Fruit fly (Drosophila melanogaster) whole organism, embryonic: ENCODE measurements around the gene CG45011.

Experiments
- ATbp ChIP-seq: fragments of 200-800 bp; sonication (Bioruptor generic); optimal IDR thresholded peaks from 2 replicates; lab custom pipeline; 2017; ENCODE audit warnings: missing biosample characterization, mild to moderate bottlenecking, missing genetic modification characterization, missing genetic modification reagents
- Adf1 ChIP-seq: fragments of 200-800 bp; sonication (Bioruptor generic); IDR thresholded peaks from 2 replicates; pipeline ENCODE4 v1.3.6; 2022; ENCODE audit warnings: missing biosample characterization, missing genetic modification characterization
- Blimp-1 ChIP-seq: fragments of 200-800 bp; sonication (Bioruptor generic); optimal IDR thresholded peaks from 3 replicates; lab custom pipeline; 2018; ENCODE audit warnings: missing biosample characterization, missing genetic modification characterization, mild to moderate bottlenecking, moderate library complexity, missing genetic modification reagents
- CG10366 ChIP-seq: fragments of 200-800 bp; sonication (Bioruptor generic); IDR thresholded peaks from 2 replicates; pipeline ENCODE4 v1.3.6; 2022; ENCODE audit warnings: missing biosample characterization, missing genetic modification characterization
- CG11456 ChIP-seq: fragments of 200-800 bp; sonication (Bioruptor generic); IDR thresholded peaks from 3 replicates; pipeline ENCODE4 v1.3.6; 2022; ENCODE audit warnings: missing biosample characterization, missing genetic modification characterization
- CG11695 ChIP-seq: fragments of 200-800 bp; sonication (Bioruptor generic); IDR thresholded peaks from 3 replicates; pipeline ENCODE4 v1.3.6; 2022; ENCODE audit warnings: missing biosample characterization, missing genetic modification characterization
- CG12769 ChIP-seq: fragments of 200-800 bp; sonication (Bioruptor generic); optimal IDR thresholded peaks from 2 replicates; lab custom pipeline; 2019; ENCODE audit warnings: missing biosample characterization, mild to moderate bottlenecking, missing genetic modification characterization, moderate library complexity
- CG13894 ChIP-seq: fragments of 200-800 bp; sonication (Bioruptor generic); optimal IDR thresholded peaks from 3 replicates; lab custom pipeline; 2018; ENCODE audit warnings: missing biosample characterization, mild to moderate bottlenecking, missing genetic modification characterization, moderate library complexity
- CG14710 ChIP-seq: fragments of 200-800 bp; sonication (Bioruptor generic); optimal IDR thresholded peaks from 3 replicates; lab custom pipeline; 2019; ENCODE audit warnings: missing biosample characterization, mild to moderate bottlenecking, missing genetic modification characterization, moderate library complexity
- CG16779 ChIP-seq: fragments of 200-800 bp; sonication (Bioruptor generic); IDR thresholded peaks from 2 replicates; pipeline ENCODE4 v1.3.6; 2022; ENCODE audit warnings: missing biosample characterization, missing genetic modification characterization
- CG17568 ChIP-seq: fragments of 200-800 bp; sonication (Bioruptor generic); optimal IDR thresholded peaks from 2 replicates; lab custom pipeline; 2018; ENCODE audit warnings: missing biosample characterization, mild to moderate bottlenecking, missing genetic modification characterization, moderate library complexity
- CG17802 ChIP-seq: fragments of 200-800 bp; sonication (Bioruptor generic); optimal IDR thresholded peaks from 2 replicates; lab custom pipeline; 2018; ENCODE audit warnings: missing biosample characterization, mild to moderate bottlenecking, missing genetic modification characterization, moderate library complexity
- CG18599 ChIP-seq: fragments of 200-800 bp; sonication (Bioruptor generic); optimal IDR thresholded peaks from 3 replicates; lab custom pipeline; 2017; ENCODE audit warnings: missing biosample characterization, missing genetic modification characterization, mild to moderate bottlenecking, moderate library complexity, missing genetic modification reagents
- CG3847 ChIP-seq: fragments of 200-800 bp; sonication (Bioruptor generic); IDR thresholded peaks from 2 replicates; pipeline ENCODE4 v1.3.6; 2022; ENCODE audit warnings: missing biosample characterization, missing genetic modification characterization
- CG5953 ChIP-seq: fragments of 200-800 bp; sonication (Bioruptor generic); IDR thresholded peaks from 2 replicates; pipeline ENCODE4 v1.3.6; 2022; ENCODE audit warnings: missing biosample characterization, missing genetic modification characterization
- CG7786 ChIP-seq: fragments of 200-800 bp; sonication (Bioruptor generic); optimal IDR thresholded peaks from 2 replicates; lab custom pipeline; 2016; ENCODE audit warnings: missing biosample characterization, missing genetic modification characterization
- CG8089 ChIP-seq: fragments of 200-800 bp; sonication (Bioruptor generic); optimal IDR thresholded peaks from 3 replicates; lab custom pipeline; 2016; ENCODE audit warnings: missing biosample characterization, missing genetic modification characterization
- CG8290 ChIP-seq, 3 experiments: fragments of 200-800 bp; sonication (Bioruptor generic); optimal IDR thresholded peaks; 2 replicates each; lab custom pipeline; 2016 to 2019; ENCODE audit warnings: missing biosample characterization in 3 of 3, missing genetic modification characterization in 3 of 3, mild to moderate bottlenecking in 2 of 3, moderate library complexity in 1 of 3
- CG8388 ChIP-seq: fragments of 200-800 bp; sonication (Bioruptor generic); optimal IDR thresholded peaks from 2 replicates; lab custom pipeline; 2019; ENCODE audit warnings: missing biosample characterization, mild to moderate bottlenecking, missing genetic modification characterization, moderate library complexity
- CG8765 ChIP-seq: fragments of 200-800 bp; sonication (Bioruptor generic); IDR thresholded peaks from 2 replicates; pipeline ENCODE4 v1.3.6; 2022; ENCODE audit warnings: missing biosample characterization, missing genetic modification characterization
- CG9932 ChIP-seq: fragments of 200-800 bp; sonication (Bioruptor generic); IDR thresholded peaks from 2 replicates; pipeline ENCODE4 v1.3.6; 2022; ENCODE audit warnings: missing biosample characterization, missing genetic modification characterization
- CkIIα-i1 ChIP-seq: fragments of 200-800 bp; sonication (Bioruptor generic); IDR thresholded peaks from 2 replicates; pipeline ENCODE4 v1.3.6; 2022; ENCODE audit warnings: missing biosample characterization, missing genetic modification characterization
- D ChIP-seq, 2 experiments: fragments of 200-800 bp in 1 of 2; fragments of >200 bp in 1 of 2; sonication (Bioruptor generic) in 1 of 2; optimal IDR thresholded peaks; 2 replicates in 1 of 2; 3 replicates in 1 of 2; lab custom pipeline; 2017; ENCODE audit warnings: mild to moderate bottlenecking in 1 of 2, missing biosample characterization in 1 of 2, missing genetic modification characterization in 1 of 2, missing genetic modification reagents in 1 of 2
- E2f1 ChIP-seq: fragments of 200-800 bp; sonication (Bioruptor generic); IDR thresholded peaks from 2 replicates; pipeline ENCODE4 v1.3.6; 2022; ENCODE audit warnings: missing biosample characterization, missing genetic modification characterization
- Jarid2 ChIP-seq: fragments of 200-800 bp; sonication (Bioruptor generic); optimal IDR thresholded peaks from 3 replicates; lab custom pipeline; 2017; ENCODE audit warnings: mild to moderate bottlenecking, missing biosample characterization, missing genetic modification reagents, missing genetic modification characterization
- NFAT ChIP-seq: fragments of 200-800 bp; sonication (Bioruptor generic); IDR thresholded peaks from 2 replicates; pipeline ENCODE4 v1.3.6; 2022; ENCODE audit warnings: missing biosample characterization, missing genetic modification characterization
- amos ChIP-seq: fragments of 200-800 bp; sonication (Bioruptor generic); IDR thresholded peaks from 2 replicates; pipeline ENCODE4 v1.3.6; 2022; ENCODE audit warnings: missing biosample characterization, missing genetic modification characterization; ENCODE audit not compliant: partially characterized antibody
- btn ChIP-seq: fragments of 200-800 bp; sonication (Bioruptor generic); optimal IDR thresholded peaks from 2 replicates; lab custom pipeline; 2016; ENCODE audit warnings: missing biosample characterization, missing genetic modification characterization
- cg ChIP-seq: fragments of 200-800 bp; sonication (Bioruptor generic); optimal IDR thresholded peaks from 3 replicates; lab custom pipeline; 2019; ENCODE audit warnings: missing biosample characterization, mild to moderate bottlenecking, missing genetic modification characterization, moderate library complexity
- chinmo ChIP-seq: fragments of 200-800 bp; sonication (Bioruptor generic); IDR thresholded peaks from 4 replicates; pipeline ENCODE4 v1.3.6; 2022; ENCODE audit warnings: missing biosample characterization, missing genetic modification characterization; ENCODE audit not compliant: partially characterized antibody
- disco-r ChIP-seq: fragments of 200-800 bp; sonication (Bioruptor generic); optimal IDR thresholded peaks from 2 replicates; lab custom pipeline; 2016; ENCODE audit warnings: missing biosample characterization, missing genetic modification characterization
- en ChIP-seq: fragments of 200-800 bp; sonication (Bioruptor generic); optimal IDR thresholded peaks from 2 replicates; lab custom pipeline; 2016; ENCODE audit warnings: missing biosample characterization, missing genetic modification characterization
- eyg ChIP-seq: fragments of 200-800 bp; sonication (Bioruptor generic); optimal IDR thresholded peaks from 3 replicates; lab custom pipeline; 2016; ENCODE audit warnings: missing biosample characterization, missing genetic modification characterization
- jing ChIP-seq: fragments of 200-800 bp; sonication (Bioruptor generic); optimal IDR thresholded peaks from 2 replicates; lab custom pipeline; 2018; ENCODE audit warnings: missing biosample characterization, mild to moderate bottlenecking, missing genetic modification characterization
- ken ChIP-seq: fragments of 200-800 bp; sonication (Bioruptor generic); IDR thresholded peaks from 3 replicates; pipeline ENCODE4 v1.3.6; 2022; ENCODE audit warnings: missing biosample characterization, missing genetic modification characterization
- lab ChIP-seq: fragments of 200-800 bp; sonication (Bioruptor generic); optimal IDR thresholded peaks from 3 replicates; lab custom pipeline; 2017; ENCODE audit warnings: missing biosample characterization, missing genetic modification characterization, mild to moderate bottlenecking, moderate library complexity, missing genetic modification reagents
- org-1 ChIP-seq: fragments of 200-800 bp; sonication (Bioruptor generic); optimal IDR thresholded peaks from 2 replicates; lab custom pipeline; 2017; ENCODE audit warnings: missing biosample characterization, missing genetic modification characterization
- peb ChIP-seq: fragments of 200-800 bp; sonication (Bioruptor generic); IDR thresholded peaks from 2 replicates; pipeline ENCODE4 v1.3.6; 2022; ENCODE audit warnings: missing biosample characterization, missing genetic modification characterization
- sens ChIP-seq: fragments of 200-800 bp; sonication (Bioruptor generic); peaks from one replicate; lab custom pipeline; 2016; ENCODE audit warnings: missing biosample characterization, missing genetic modification characterization
- sim ChIP-seq: fragments of 200-800 bp; sonication (Bioruptor generic); IDR thresholded peaks from 2 replicates; pipeline ENCODE4 v1.3.6; 2022; ENCODE audit warnings: missing biosample characterization, missing genetic modification characterization
- sima ChIP-seq: fragments of 200-800 bp; sonication (Bioruptor generic); optimal IDR thresholded peaks from 2 replicates; lab custom pipeline; 2016; ENCODE audit warnings: missing biosample characterization, missing genetic modification characterization
- slbo ChIP-seq: fragments of 200-800 bp; sonication (Bioruptor generic); IDR thresholded peaks from 2 replicates; pipeline ENCODE4 v1.3.6; 2022; ENCODE audit warnings: missing biosample characterization, missing genetic modification characterization
- sqz ChIP-seq: fragments of 200-800 bp; sonication (Bioruptor generic); optimal IDR thresholded peaks from 3 replicates; lab custom pipeline; 2018; ENCODE audit warnings: missing biosample characterization, mild to moderate bottlenecking, missing genetic modification characterization
- tna ChIP-seq: fragments of 200-800 bp; sonication (Bioruptor generic); IDR thresholded peaks from 2 replicates; pipeline ENCODE4 v1.3.6; 2022; ENCODE audit warnings: missing biosample characterization, missing genetic modification characterization; ENCODE audit not compliant: partially characterized antibody
- z ChIP-seq: fragments of 200-800 bp; sonication (Bioruptor generic); IDR thresholded peaks from 3 replicates; pipeline ENCODE4 v1.3.6; 2022; ENCODE audit warnings: missing biosample characterization, missing genetic modification characterization
- zen2 ChIP-seq: fragments of 200-800 bp; sonication (Bioruptor generic); IDR thresholded peaks from 3 replicates; pipeline ENCODE4 v1.3.6; 2022; ENCODE audit warnings: missing biosample characterization, missing genetic modification characterization; ENCODE audit not compliant: partially characterized antibody

The CG45011 gene

dm6 chr2L:11870867-11871452 lies 37.1 kb downstream of the CG45011 start:
- TF ChIP-seq CG8089 (GFP tag; lab: Kevin White, UChicago): no peak
- 0 out of 3 replicates have a peak, but pooled peaks have one; percentile 9 for TF ChIP-seq CG11456

DNA sequence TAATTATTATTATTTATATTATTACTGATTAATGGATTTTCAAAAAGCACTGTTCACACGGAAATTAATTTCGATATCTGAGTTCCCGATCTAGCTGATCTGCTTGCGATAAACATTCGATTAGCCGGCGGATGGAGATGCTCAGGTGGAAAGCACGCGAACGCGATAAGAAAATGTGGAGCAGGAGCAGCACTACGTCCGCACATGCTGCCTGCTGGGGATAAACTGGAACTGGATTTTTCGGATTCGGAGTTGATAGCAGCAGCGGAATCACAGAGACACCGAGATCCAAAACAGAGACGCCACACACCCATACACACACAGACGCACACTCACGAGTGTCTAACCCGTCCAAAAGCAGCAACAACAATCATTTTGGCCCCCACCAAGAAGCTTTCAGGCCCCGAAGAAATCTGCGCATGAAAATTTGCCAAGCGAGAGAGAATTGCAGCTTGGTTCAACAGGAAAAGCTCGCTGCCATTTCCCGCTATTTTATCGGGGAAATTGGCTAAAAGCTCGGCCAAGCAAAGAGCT lies 40.4 kb downstream of the CG45011 start:
- TF ChIP-seq CG16779 (GFP tag; lab: Robert Waterston, UW): 0 out of 2 replicates have a peak, but pooled peaks have one; percentile 41
- no peak for TF ChIP-seq jing (GFP tag; lab: Kevin White, UChicago)
- no peak for TF ChIP-seq CG7786 (GFP tag; lab: Kevin White, UChicago)
- no peak for TF ChIP-seq z (GFP tag; lab: Robert Waterston, UW)
- TF ChIP-seq D (optimal IDR thresholded peaks at IDR 0.05; lab: Kevin White, UChicago): no peak
- no peak for TF ChIP-seq D (GFP tag; optimal IDR thresholded peaks at IDR 0.05; lab: Kevin White, UChicago)
- no peak for TF ChIP-seq CG10366 (GFP tag; lab: Robert Waterston, UW)
- 0 out of 3 replicates have a peak, but pooled peaks have one; percentile 37 for TF ChIP-seq zen2 (GFP tag; lab: Robert Waterston, UW)
- no peak for TF ChIP-seq CG8765 (GFP tag; lab: Robert Waterston, UW)
- TF ChIP-seq CG13894 (tag; lab: Kevin White, UChicago): peak; percentile 44
- TF ChIP-seq lab (GFP tag; lab: Kevin White, UChicago): peak; percentile 2
- peak; percentile 43 for TF ChIP-seq CG12769 (tag; lab: Kevin White, UChicago)
- no peak for TF ChIP-seq eyg (GFP tag; lab: Kevin White, UChicago)
- 0 out of 3 replicates have a peak, but pooled peaks have one; percentile 25 for TF ChIP-seq ken (GFP tag; lab: Robert Waterston, UW)
- no peak for TF ChIP-seq CG3847 (GFP tag; lab: Robert Waterston, UW)
- TF ChIP-seq Jarid2: peak; percentile 31
- TF ChIP-seq CG11695: no peak
- TF ChIP-seq NFAT (GFP tag; lab: Robert Waterston, UW): no peak
- TF ChIP-seq btn: no peak
- TF ChIP-seq chinmo: peak; percentile 52; the same call in 1 of the 4 replicates
- TF ChIP-seq slbo (GFP tag; lab: Robert Waterston, UW): no peak
- TF ChIP-seq CG17568 (GFP tag; lab: Kevin White, UChicago): no peak
- TF ChIP-seq Adf1: peak; percentile 26; the same call in 1 of the 2 replicates
- TF ChIP-seq sens (GFP tag; lab: Kevin White, UChicago): no peak
- peak; percentile 16 for TF ChIP-seq cg (GFP tag; lab: Kevin White, UChicago)
- no peak for TF ChIP-seq CG18599 (GFP tag; lab: Kevin White, UChicago)
- no peak for TF ChIP-seq peb
- no peak for TF ChIP-seq CG8290 (GFP tag; optimal IDR thresholded peaks at IDR 0.05; lab: Kevin White, UChicago)
- TF ChIP-seq CG8290 (tag; optimal IDR thresholded peaks at IDR 0.05; lab: Kevin White, UChicago): peak in 1 of 2 experiments; percentile 6
- no peak for TF ChIP-seq ATbp
- TF ChIP-seq sqz: no peak
- 0 out of 2 replicates have a peak, but pooled peaks have one; percentile 23 for TF ChIP-seq CG9932 (GFP tag; lab: Robert Waterston, UW)
- no peak for TF ChIP-seq E2f1 (GFP tag; lab: Robert Waterston, UW)
- TF ChIP-seq CkIIα-i1 (GFP tag; lab: Robert Waterston, UW): no peak
- no peak for TF ChIP-seq org-1 (GFP tag; lab: Kevin White, UChicago)
- no peak for TF ChIP-seq CG5953
- TF ChIP-seq sima (GFP tag; lab: Kevin White, UChicago): no peak
- no peak for TF ChIP-seq CG8388 (GFP tag; lab: Kevin White, UChicago)
- no peak for TF ChIP-seq CG17802 (tag; lab: Kevin White, UChicago)
- TF ChIP-seq Blimp-1: no peak
- no peak for TF ChIP-seq en (GFP tag; lab: Kevin White, UChicago)
- TF ChIP-seq tna (GFP tag; lab: Robert Waterston, UW): 0 out of 2 replicates have a peak, but pooled peaks have one; percentile 10
- TF ChIP-seq CG14710 (tag; lab: Kevin White, UChicago): no peak
- no peak for TF ChIP-seq disco-r (GFP tag; lab: Kevin White, UChicago)
- TF ChIP-seq amos (GFP tag; lab: Robert Waterston, UW): peak; percentile 22; the same call in 1 of the 2 replicates
- TF ChIP-seq sim (GFP tag; lab: Robert Waterston, UW): no peak
